ENCODE assay signal across 2 fruit fly cellular contexts in genomic region chr3R:20836257-20836856, dm6.
TF ChIP-seq lines count a peak whose summit lies in the region.

No protein-coding gene starts in this region.

TF ChIP-seq in whole organism, embryonic, 481 proteins besides CTCF, POLR2A, EP300 and RAD21 (continued from another document):
- no peak for TF ChIP-seq Ravus (GFP tag; IDR thresholded peaks at IDR 0.05; lab: Robert Waterston, UW)
- no peak for TF ChIP-seq crp (GFP tag; optimal IDR thresholded peaks at IDR 0.05; lab: Kevin White, UChicago)
- TF ChIP-seq odd (GFP tag; optimal IDR thresholded peaks at IDR 0.05; lab: Kevin White, UChicago), result peak; percentile 1
- TF ChIP-seq CG1233 (GFP tag; optimal IDR thresholded peaks at IDR 0.05; lab: Kevin White, UChicago), result peak; percentile 1
- no peak for TF ChIP-seq mirr (GFP tag; optimal IDR thresholded peaks at IDR 0.05; lab: Kevin White, UChicago)
- TF ChIP-seq CG12659 (GFP tag; optimal IDR thresholded peaks at IDR 0.05; lab: Kevin White, UChicago), result peak; percentile 21
- TF ChIP-seq CG2678 (tag; optimal IDR thresholded peaks at IDR 0.05; lab: Kevin White, UChicago), result peak; percentile 47
- peak; percentile 5 for TF ChIP-seq bcd (GFP tag; optimal IDR thresholded peaks at IDR 0.05; lab: Kevin White, UChicago)
- peak; percentile 21 for TF ChIP-seq CG10209 (GFP tag; optimal IDR thresholded peaks at IDR 0.05; lab: Kevin White, UChicago)
- no peak for TF ChIP-seq CG12104 (GFP tag; optimal IDR thresholded peaks at IDR 0.05; lab: Kevin White, UChicago)
- TF ChIP-seq tio (GFP tag; optimal IDR thresholded peaks at IDR 0.05; lab: Kevin White, UChicago), result peak; percentile 9
- peak in 1 of 2 experiments; percentile 61 for TF ChIP-seq eve (GFP tag; optimal IDR thresholded peaks at IDR 0.05; lab: Kevin White, UChicago)
- TF ChIP-seq CG18619 (GFP tag; optimal IDR thresholded peaks at IDR 0.05; lab: Kevin White, UChicago), result peak; percentile 28
- TF ChIP-seq CG18262 (tag; optimal IDR thresholded peaks at IDR 0.05; lab: Kevin White, UChicago), result peak; percentile 11
- peak; percentile 5 for TF ChIP-seq CG13296 (GFP tag; optimal IDR thresholded peaks at IDR 0.05; lab: Kevin White, UChicago)
- TF ChIP-seq CG16815 (GFP tag; optimal IDR thresholded peaks at IDR 0.05; lab: Kevin White, UChicago), result peak; percentile 10
- peak; percentile 35 for TF ChIP-seq Med (GFP tag; lab: Kevin White, UChicago)
- no peak for TF ChIP-seq zen2 (GFP tag; IDR thresholded peaks at IDR 0.05; lab: Robert Waterston, UW; ENCODE audit: partially characterized antibody)
- TF ChIP-seq CG17829 (tag; optimal IDR thresholded peaks at IDR 0.05; lab: Kevin White, UChicago), result no peak
- peak; percentile 48 for TF ChIP-seq row (GFP tag; IDR thresholded peaks at IDR 0.05; lab: Robert Waterston, UW)
- no peak for TF ChIP-seq CG9797 (GFP tag; optimal IDR thresholded peaks at IDR 0.05; lab: Kevin White, UChicago)
- TF ChIP-seq Meics (GFP tag; optimal IDR thresholded peaks at IDR 0.05; lab: Kevin White, UChicago), result peak; percentile 52
- TF ChIP-seq ranshi (GFP tag; IDR thresholded peaks at IDR 0.05; lab: Robert Waterston, UW), result 0 out of 2 replicates have a peak, but pooled peaks have one; percentile 8
- TF ChIP-seq CG11504 (tag; optimal IDR thresholded peaks at IDR 0.05; lab: Kevin White, UChicago), result peak; percentile 38
- TF ChIP-seq CG13424 (tag; optimal IDR thresholded peaks at IDR 0.05; lab: Kevin White, UChicago), result peak; percentile 18
- TF ChIP-seq Oli (tag; optimal IDR thresholded peaks at IDR 0.05; lab: Kevin White, UChicago), result peak; percentile 38
- 0 out of 2 replicates have a peak, but pooled peaks have one; percentile 24 for TF ChIP-seq CG31441 (GFP tag; IDR thresholded peaks at IDR 0.05; lab: Robert Waterston, UW)
- peak; percentile 7 for TF ChIP-seq Hmr (GFP tag; optimal IDR thresholded peaks at IDR 0.05; lab: Kevin White, UChicago)
- TF ChIP-seq CG9437 (GFP tag; optimal IDR thresholded peaks at IDR 0.05; lab: Kevin White, UChicago), result peak; percentile 37
- peak; percentile 11; the same call in 1 of the 2 replicates for TF ChIP-seq CG14441 (GFP tag; IDR thresholded peaks at IDR 0.05; lab: Robert Waterston, UW)
- no peak for TF ChIP-seq CG17568 (GFP tag; optimal IDR thresholded peaks at IDR 0.05; lab: Kevin White, UChicago)
- peak; percentile 33 for TF ChIP-seq CoRest (tag; optimal IDR thresholded peaks at IDR 0.05; lab: Kevin White, UChicago)
- TF ChIP-seq D19A (tag; optimal IDR thresholded peaks at IDR 0.05; lab: Kevin White, UChicago), result peak; percentile 10
- TF ChIP-seq CG4730 (GFP tag; IDR thresholded peaks at IDR 0.05; lab: Robert Waterston, UW), result 0 out of 2 replicates have a peak, but pooled peaks have one; percentile 5
- TF ChIP-seq otp (GFP tag; IDR thresholded peaks at IDR 0.05; lab: Robert Waterston, UW), result no peak
- TF ChIP-seq CG8478 (optimal IDR thresholded peaks at IDR 0.05; lab: Kevin White, UChicago), result no peak
- TF ChIP-seq chm (GFP tag; IDR thresholded peaks at IDR 0.05; lab: Robert Waterston, UW), result no peak
- TF ChIP-seq CG3281 (GFP tag; optimal IDR thresholded peaks at IDR 0.05; lab: Kevin White, UChicago), result peak; percentile 3
- TF ChIP-seq psq (GFP tag; optimal IDR thresholded peaks at IDR 0.05; lab: Kevin White, UChicago), result no peak
- peak; percentile 60 for TF ChIP-seq CG15269 (tag; optimal IDR thresholded peaks at IDR 0.05; lab: Kevin White, UChicago)
- TF ChIP-seq bsh (GFP tag; optimal IDR thresholded peaks at IDR 0.05; lab: Kevin White, UChicago), result peak in 1 of 2 experiments; percentile 26
- no peak for TF ChIP-seq Hand (GFP tag; optimal IDR thresholded peaks at IDR 0.05; lab: Kevin White, UChicago)
TF ChIP-seq in whole organism, embryonic: peak in this region for 47.

TF ChIP-seq in whole organism, prepupa, 60 proteins besides CTCF, POLR2A, EP300 and RAD21 (continued from another document):
- peak; percentile 26 for TF ChIP-seq fd59A (GFP tag; optimal IDR thresholded peaks at IDR 0.05; lab: Kevin White, UChicago)
- peak; percentile 81 for TF ChIP-seq Eip78C (GFP tag; lab: Kevin White, UChicago)
- TF ChIP-seq topi (GFP tag; optimal IDR thresholded peaks at IDR 0.05; lab: Kevin White, UChicago), result peak; percentile 4
- no peak for TF ChIP-seq Hr38 (GFP tag; optimal IDR thresholded peaks at IDR 0.05; lab: Kevin White, UChicago)
- TF ChIP-seq OdsH (GFP tag; optimal IDR thresholded peaks at IDR 0.05; lab: Kevin White, UChicago), result peak; percentile 44
- TF ChIP-seq Sox14 (GFP tag; optimal IDR thresholded peaks at IDR 0.05; lab: Kevin White, UChicago), result no peak
- peak; percentile 27 for TF ChIP-seq CG34406 (GFP tag; optimal IDR thresholded peaks at IDR 0.05; lab: Kevin White, UChicago)
- peak; percentile 83 for TF ChIP-seq CG32006 (GFP tag; optimal IDR thresholded peaks at IDR 0.05; lab: Kevin White, UChicago)
- TF ChIP-seq Eip75B (GFP tag; optimal IDR thresholded peaks at IDR 0.05; lab: Kevin White, UChicago), result no peak
- TF ChIP-seq cyc (GFP tag; optimal IDR thresholded peaks at IDR 0.05; lab: Kevin White, UChicago), result no peak
- TF ChIP-seq CG4318 (GFP tag; optimal IDR thresholded peaks at IDR 0.05; lab: Kevin White, UChicago), result peak; percentile 58
- peak; percentile 5 for TF ChIP-seq net (GFP tag; optimal IDR thresholded peaks at IDR 0.05; lab: Kevin White, UChicago)
- no peak for TF ChIP-seq fd85E (GFP tag; optimal IDR thresholded peaks at IDR 0.05; lab: Kevin White, UChicago)
- TF ChIP-seq CG6808 (GFP tag; optimal IDR thresholded peaks at IDR 0.05; lab: Kevin White, UChicago), result no peak
- peak; percentile 75 for TF ChIP-seq svp (GFP tag; lab: Kevin White, UChicago)
- no peak for TF ChIP-seq fkh (GFP tag; optimal IDR thresholded peaks at IDR 0.05; lab: Kevin White, UChicago)
- no peak for TF ChIP-seq CG8319 (GFP tag; optimal IDR thresholded peaks at IDR 0.05; lab: Kevin White, UChicago)
- no peak for TF ChIP-seq CG6792 (GFP tag; optimal IDR thresholded peaks at IDR 0.05; lab: Kevin White, UChicago)
- peak; percentile 31 for TF ChIP-seq dac (GFP tag; optimal IDR thresholded peaks at IDR 0.05; lab: Kevin White, UChicago)
- TF ChIP-seq CG6163 (GFP tag; IDR thresholded peaks at IDR 0.05; lab: Robert Waterston, UW), result no peak
- no peak for TF ChIP-seq CG8632 (GFP tag; optimal IDR thresholded peaks at IDR 0.05; lab: Kevin White, UChicago)
- TF ChIP-seq CG3032 (tag; optimal IDR thresholded peaks at IDR 0.05; lab: Kevin White, UChicago), result no peak
- peak; percentile 27 for TF ChIP-seq CG3919 (GFP tag; optimal IDR thresholded peaks at IDR 0.05; lab: Kevin White, UChicago)
- TF ChIP-seq Eip93F (GFP tag; optimal IDR thresholded peaks at IDR 0.05; lab: Kevin White, UChicago), result no peak
- no peak for TF ChIP-seq dsx (GFP tag; optimal IDR thresholded peaks at IDR 0.05; lab: Kevin White, UChicago; ENCODE audit: poor library complexity, severe bottlenecking)
- TF ChIP-seq acj6 (GFP tag; optimal IDR thresholded peaks at IDR 0.05; lab: Kevin White, UChicago), result peak; percentile 37
